Fruit fly (Drosophila melanogaster) whole organism, embryonic: Measurements from ENCODE around the gene dbe.
A peak's percentile ranks its signal among the peaks of the same experiment; 100 is the strongest.

ENCODE experiments used
- Asciz ChIP-seq: fragments of 200-800 bp; sonication (Bioruptor generic); optimal IDR thresholded peaks from 2 replicates; lab custom pipeline; 2017; ENCODE audit warnings: missing biosample characterization, mild to moderate bottlenecking, missing genetic modification characterization, missing genetic modification reagents
- CG10267 ChIP-seq: fragments of 200-800 bp; sonication (Bioruptor generic); optimal IDR thresholded peaks from 2 replicates; lab custom pipeline; 2018; ENCODE audit warnings: missing biosample characterization, mild to moderate bottlenecking, missing genetic modification characterization, moderate library complexity
- CG10274 ChIP-seq: fragments of 200-800 bp; sonication (Bioruptor generic); optimal IDR thresholded peaks from 3 replicates; lab custom pipeline; 2017; ENCODE audit warnings: missing biosample characterization, mild to moderate bottlenecking, missing genetic modification characterization
- CG10565 ChIP-seq: fragments of 200-800 bp; sonication (Bioruptor generic); optimal IDR thresholded peaks from 3 replicates; lab custom pipeline; 2016; ENCODE audit warnings: missing biosample characterization, mild to moderate bottlenecking, missing genetic modification characterization
- CG11695 ChIP-seq: fragments of 200-800 bp; sonication (Bioruptor generic); IDR thresholded peaks from 3 replicates; pipeline ENCODE4 v1.3.6; 2022; ENCODE audit warnings: missing biosample characterization, missing genetic modification characterization
- CG12219 ChIP-seq: fragments of 200-800 bp; sonication (Bioruptor generic); optimal IDR thresholded peaks from 3 replicates; lab custom pipeline; 2018; ENCODE audit warnings: missing biosample characterization, mild to moderate bottlenecking, missing genetic modification characterization
- CG12236 ChIP-seq: fragments of 200-800 bp; sonication (Bioruptor generic); optimal IDR thresholded peaks from 2 replicates; lab custom pipeline; 2016; ENCODE audit warnings: missing biosample characterization, missing genetic modification characterization
- CG12391 ChIP-seq: fragments of 200-800 bp; sonication (Bioruptor generic); optimal IDR thresholded peaks from 3 replicates; lab custom pipeline; 2018; ENCODE audit warnings: missing biosample characterization, mild to moderate bottlenecking, missing genetic modification characterization, moderate library complexity
- CG12769 ChIP-seq: fragments of 200-800 bp; sonication (Bioruptor generic); optimal IDR thresholded peaks from 2 replicates; lab custom pipeline; 2019; ENCODE audit warnings: missing biosample characterization, mild to moderate bottlenecking, missing genetic modification characterization, moderate library complexity
- CG13123 ChIP-seq: fragments of 200-800 bp; sonication (Bioruptor generic); optimal IDR thresholded peaks from 2 replicates; lab custom pipeline; 2016; ENCODE audit warnings: missing biosample characterization, missing genetic modification characterization
- CG15073 ChIP-seq: fragments of 200-800 bp; sonication (Bioruptor generic); optimal IDR thresholded peaks from 2 replicates; lab custom pipeline; 2016; ENCODE audit warnings: missing biosample characterization, missing genetic modification characterization
- CG15269 ChIP-seq: fragments of 200-800 bp; sonication (Bioruptor generic); optimal IDR thresholded peaks from 2 replicates; lab custom pipeline; 2018; ENCODE audit warnings: missing biosample characterization, mild to moderate bottlenecking, missing genetic modification characterization, moderate library complexity
- CG16863 ChIP-seq: fragments of 200-800 bp; sonication (Bioruptor generic); optimal IDR thresholded peaks from 3 replicates; lab custom pipeline; 2016; ENCODE audit warnings: missing biosample characterization, missing genetic modification characterization
- CG17186 ChIP-seq: fragments of 200-800 bp; sonication (Bioruptor generic); optimal IDR thresholded peaks from 3 replicates; lab custom pipeline; 2017; ENCODE audit warnings: missing biosample characterization, missing genetic modification reagents, missing genetic modification characterization
- CG17612 ChIP-seq: fragments of 200-800 bp; sonication (Bioruptor generic); IDR thresholded peaks from 2 replicates; pipeline ENCODE4 v1.3.6; 2022; ENCODE audit warnings: missing biosample characterization, missing genetic modification characterization
- CG18011 ChIP-seq: fragments of 200-800 bp; sonication (Bioruptor generic); optimal IDR thresholded peaks from 2 replicates; lab custom pipeline; 2017; ENCODE audit warnings: missing biosample characterization, missing genetic modification characterization, mild to moderate bottlenecking, moderate library complexity, missing genotype
- CG18476 ChIP-seq: fragments of 200-800 bp; sonication (Bioruptor generic); optimal IDR thresholded peaks from 2 replicates; lab custom pipeline; 2016; ENCODE audit warnings: missing biosample characterization, mild to moderate bottlenecking, missing genetic modification characterization
- CG18619 ChIP-seq: fragments of 200-800 bp; sonication (Bioruptor generic); optimal IDR thresholded peaks from 3 replicates; lab custom pipeline; 2017; ENCODE audit warnings: missing biosample characterization, mild to moderate bottlenecking, missing genetic modification characterization
- CG2875 ChIP-seq: fragments of 200-800 bp; sonication (Bioruptor generic); optimal IDR thresholded peaks from 2 replicates; lab custom pipeline; 2017; ENCODE audit warnings: missing biosample characterization, mild to moderate bottlenecking, missing genetic modification characterization, missing genetic modification reagents
- CG2889 ChIP-seq: fragments of 200-800 bp; sonication (Bioruptor generic); IDR thresholded peaks from 3 replicates; pipeline ENCODE4 v1.3.6; 2022; ENCODE audit warnings: missing biosample characterization, missing genetic modification characterization
- CG30020 ChIP-seq: fragments of 200-800 bp; optimal IDR thresholded peaks from 2 replicates; lab custom pipeline; 2019; ENCODE audit warnings: missing biosample characterization, mild to moderate bottlenecking, missing genetic modification characterization, moderate library complexity
- CG4854 ChIP-seq: fragments of 200-800 bp; sonication (Bioruptor generic); optimal IDR thresholded peaks from 2 replicates; lab custom pipeline; 2016; ENCODE audit warnings: missing biosample characterization, missing genetic modification characterization, inconsistent platforms
- CG7556 ChIP-seq: fragments of 200-800 bp; sonication (Bioruptor generic); optimal IDR thresholded peaks from 2 replicates; lab custom pipeline; 2017; ENCODE audit warnings: missing biosample characterization, mild to moderate bottlenecking, missing genetic modification characterization
- CG8281 ChIP-seq: fragments of 200-800 bp; sonication (Bioruptor generic); optimal IDR thresholded peaks from 2 replicates; lab custom pipeline; 2018; ENCODE audit warnings: missing biosample characterization, mild to moderate bottlenecking, missing genetic modification characterization, moderate library complexity
- CG8944 ChIP-seq: fragments of 200-800 bp; sonication (Bioruptor generic); optimal IDR thresholded peaks from 3 replicates; lab custom pipeline; 2016; ENCODE audit warnings: missing biosample characterization, missing genetic modification characterization
- CrebB ChIP-seq: fragments of 200-800 bp; sonication (Bioruptor generic); optimal IDR thresholded peaks from 3 replicates; lab custom pipeline; 2018; ENCODE audit warnings: missing biosample characterization, mild to moderate bottlenecking, missing genetic modification characterization
- Dbx ChIP-seq: fragments of 200-800 bp; sonication (Bioruptor generic); IDR thresholded peaks from 3 replicates; pipeline ENCODE4 v1.3.6; 2022; ENCODE audit warnings: missing biosample characterization, missing genetic modification characterization
- Doc3 ChIP-seq: fragments of 200-800 bp; sonication (Bioruptor generic); IDR thresholded peaks from 3 replicates; pipeline ENCODE4 v1.3.6; 2022; ENCODE audit warnings: missing biosample characterization, missing genetic modification characterization; ENCODE audit not compliant: partially characterized antibody
- Gsc ChIP-seq: fragments of 200-800 bp; sonication (Bioruptor generic); IDR thresholded peaks from 2 replicates; pipeline ENCODE4 v1.3.6; 2022; ENCODE audit warnings: missing biosample characterization, missing genetic modification characterization
- HHEX ChIP-seq: fragments of 200-800 bp; sonication (Bioruptor generic); optimal IDR thresholded peaks from 3 replicates; lab custom pipeline; 2017; ENCODE audit warnings: missing biosample characterization, mild to moderate bottlenecking, missing genetic modification characterization, missing genetic modification reagents
- HLH54F ChIP-seq: fragments of 200-800 bp; sonication (Bioruptor generic); optimal IDR thresholded peaks from 3 replicates; lab custom pipeline; 2016; ENCODE audit warnings: missing biosample characterization, missing genetic modification characterization
- Meics ChIP-seq: fragments of 200-800 bp; sonication (Bioruptor generic); optimal IDR thresholded peaks from 2 replicates; lab custom pipeline; 2017; ENCODE audit warnings: missing biosample characterization, mild to moderate bottlenecking, missing genetic modification characterization
- Myb ChIP-seq: fragments of 200-800 bp; sonication (Bioruptor generic); optimal IDR thresholded peaks from 2 replicates; lab custom pipeline; 2016; ENCODE audit warnings: missing biosample characterization, missing genetic modification characterization
- NC2β ChIP-seq: fragments of 200-800 bp; sonication (Bioruptor generic); optimal IDR thresholded peaks from 2 replicates; lab custom pipeline; 2016; ENCODE audit warnings: missing biosample characterization, missing genetic modification characterization
- Oaz ChIP-seq: fragments of 200-800 bp; sonication (Bioruptor generic); IDR thresholded peaks from 2 replicates; pipeline ENCODE4 v1.3.6; 2022; ENCODE audit warnings: missing biosample characterization, missing genetic modification characterization
- Ptx1 ChIP-seq: fragments of 200-800 bp; sonication (Bioruptor generic); IDR thresholded peaks from 2 replicates; pipeline ENCODE4 v1.3.6; 2022; ENCODE audit warnings: missing biosample characterization, missing genetic modification characterization
- ac ChIP-seq: fragments of 200-800 bp; sonication (Bioruptor generic); optimal IDR thresholded peaks from 3 replicates; lab custom pipeline; 2017; ENCODE audit warnings: missing biosample characterization, mild to moderate bottlenecking, missing genetic modification characterization
- bab2 ChIP-seq: fragments of 200-800 bp; sonication (Bioruptor generic); optimal IDR thresholded peaks from 2 replicates; lab custom pipeline; 2016; ENCODE audit warnings: missing biosample characterization, missing genetic modification characterization
- fd64A ChIP-seq: fragments of 200-800 bp; sonication (Bioruptor generic); optimal IDR thresholded peaks from 3 replicates; lab custom pipeline; 2018; ENCODE audit warnings: missing biosample characterization, mild to moderate bottlenecking, missing genetic modification characterization
- gt ChIP-seq: fragments of 200-800 bp; sonication (Bioruptor generic); IDR thresholded peaks from 2 replicates; pipeline ENCODE4 v1.3.6; 2022; ENCODE audit warnings: missing biosample characterization, missing genetic modification characterization
- inv ChIP-seq: fragments of 200-800 bp; sonication (Bioruptor generic); IDR thresholded peaks from 2 replicates; pipeline ENCODE4 v1.3.6; 2022; ENCODE audit warnings: missing biosample characterization, missing genetic modification characterization; ENCODE audit not compliant: partially characterized antibody
- kay ChIP-seq: fragments of 200-800 bp; sonication (Bioruptor generic); optimal IDR thresholded peaks from 2 replicates; lab custom pipeline; 2016; ENCODE audit warnings: missing biosample characterization, missing genetic modification characterization
- klu ChIP-seq: fragments of 200-800 bp; sonication (Bioruptor generic); IDR thresholded peaks from 2 replicates; pipeline ENCODE4 v1.3.6; 2022; ENCODE audit warnings: missing biosample characterization, missing genetic modification characterization
- kni ChIP-seq: fragments of 200-800 bp; sonication (Bioruptor generic); optimal IDR thresholded peaks from 3 replicates; lab custom pipeline; 2017; ENCODE audit warnings: mild to moderate bottlenecking, missing biosample characterization, missing genetic modification reagents, missing genetic modification characterization
- lilli ChIP-seq: fragments of 200-800 bp; sonication (Bioruptor generic); optimal IDR thresholded peaks from 3 replicates; lab custom pipeline; 2016; ENCODE audit warnings: missing biosample characterization, missing genetic modification characterization
- maf-S ChIP-seq: fragments of 200-800 bp; sonication (Bioruptor generic); optimal IDR thresholded peaks from 2 replicates; lab custom pipeline; 2016; ENCODE audit warnings: missing biosample characterization, missing genetic modification characterization
- stwl ChIP-seq: fragments of 200-800 bp; sonication (Bioruptor generic); optimal IDR thresholded peaks from 3 replicates; lab custom pipeline; 2018; ENCODE audit warnings: missing biosample characterization, mild to moderate bottlenecking, missing genetic modification characterization, moderate library complexity
- unc-4 ChIP-seq: fragments of 200-800 bp; sonication (Bioruptor generic); IDR thresholded peaks from 2 replicates; pipeline ENCODE4 v1.3.6; 2022; ENCODE audit warnings: missing biosample characterization, missing genetic modification characterization; ENCODE audit not compliant: partially characterized antibody
- usp ChIP-seq: fragments of >200 bp; optimal IDR thresholded peaks from 2 replicates; lab custom pipeline; 2017; ENCODE audit warnings: missing biosample characterization, missing genetic modification characterization
- zen ChIP-seq: fragments of 200-800 bp; sonication (Bioruptor generic); optimal IDR thresholded peaks from 3 replicates; lab custom pipeline; 2018; ENCODE audit warnings: missing biosample characterization, mild to moderate bottlenecking, missing genetic modification characterization, moderate library complexity

The dbe gene

DNA sequence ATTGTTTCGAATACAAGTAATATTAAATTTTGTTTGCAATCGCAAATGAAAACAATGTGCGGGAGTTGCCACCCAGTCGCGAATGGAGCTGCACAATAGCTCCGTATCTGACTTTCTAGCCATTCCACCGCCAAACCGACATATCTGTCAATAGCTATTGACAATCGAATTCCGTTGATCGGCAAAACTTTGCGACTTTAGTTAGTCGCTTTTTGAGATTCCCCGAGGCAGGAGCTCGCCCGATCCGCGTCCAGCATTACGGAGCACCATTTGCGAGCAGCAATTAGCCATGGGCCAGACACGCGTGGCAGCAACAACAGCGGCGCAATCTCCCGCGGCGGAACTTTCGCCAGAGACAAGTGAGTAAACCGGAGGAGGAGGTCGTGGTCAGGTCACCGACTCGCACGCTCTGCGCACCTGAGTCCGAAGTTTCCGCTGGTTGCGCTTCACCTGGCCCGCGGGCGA is 17.0 kb downstream of the dbe start, which contains the start of the genes CG4291 and kraken (continued):
- TF ChIP-seq Ptx1 (peak; percentile 22; the same call in 1 of the 2 replicates), CrebB (tag; lab: Kevin White, UChicago) (peak; percentile 82), zen (tag; lab: Kevin White, UChicago) (peak; percentile 24), klu (GFP tag; lab: Robert Waterston, UW) (peak; percentile 47; the same call in 1 of the 2 replicates), CG8944 (peak; percentile 43), lilli (peak; percentile 78), usp (GFP tag; lab: Kevin White, UChicago) (no peak), CG7556 (GFP tag; lab: Kevin White, UChicago) (peak; percentile 30), gt (GFP tag; lab: Robert Waterston, UW) (no peak), Doc3 (GFP tag; lab: Robert Waterston, UW) (no peak), CG15269 (tag; lab: Kevin White, UChicago) (peak; percentile 61), CG17612 (GFP tag; lab: Robert Waterston, UW) (peak; percentile 31; the same call in 1 of the 2 replicates), CG16863 (peak; percentile 1), CG17186 (GFP tag; lab: Kevin White, UChicago) (peak; percentile 62), CG13123 (no peak), CG2889 (GFP tag; lab: Robert Waterston, UW) (no peak), CG12236 (GFP tag; lab: Kevin White, UChicago) (no peak), fd64A (GFP tag; lab: Kevin White, UChicago) (no peak), CG12391 (peak; percentile 46), CG15073 (no peak), unc-4 (GFP tag; lab: Robert Waterston, UW) (peak; percentile 22; the same call in 1 of the 2 replicates), CG10565 (no peak), stwl (tag; lab: Kevin White, UChicago) (peak; percentile 50), CG18619 (no peak), CG2875 (no peak), CG4854 (GFP tag; lab: Kevin White, UChicago) (no peak), CG11695 (GFP tag; lab: Robert Waterston, UW) (no peak), HHEX (peak; percentile 39), kay (GFP tag; lab: Kevin White, UChicago) (peak; percentile 16), Asciz (GFP tag; lab: Kevin White, UChicago) (no peak), CG30020 (tag; lab: Kevin White, UChicago) (peak; percentile 27), ac (GFP tag; lab: Kevin White, UChicago) (no peak), NC2β (GFP tag; lab: Kevin White, UChicago) (no peak), CG10267 (tag; lab: Kevin White, UChicago) (peak; percentile 16), Dbx (peak; percentile 68; the same call in 2 of the 3 replicates), Meics (GFP tag; lab: Kevin White, UChicago) (peak; percentile 63), kni (no peak), CG18011 (GFP tag; lab: Kevin White, UChicago) (peak; percentile 27), CG8281 (tag; lab: Kevin White, UChicago) (peak; percentile 99), Myb (GFP tag; lab: Kevin White, UChicago) (peak; percentile 61), HLH54F (GFP tag; lab: Kevin White, UChicago) (peak; percentile 58), maf-S (peak; percentile 53), inv (no peak), bab2 (peak; percentile 39), CG12219 (GFP tag; lab: Kevin White, UChicago) (no peak), CG18476 (GFP tag; lab: Kevin White, UChicago) (no peak), Gsc (no peak), CG12769 (tag; lab: Kevin White, UChicago) (peak; percentile 73), CG10274 (GFP tag; lab: Kevin White, UChicago) (no peak), Oaz (GFP tag; lab: Robert Waterston, UW) (0 out of 2 replicates have a peak, but pooled peaks have one; percentile 12)
